Fruit fly (Drosophila melanogaster) whole organism, larva: ENCODE measurements around the gene Prosbeta7.

ENCODE experiments used
- noc ChIP-seq: fragments of 200-800 bp; sonication (Bioruptor generic); optimal IDR thresholded peaks from 3 replicates; lab custom pipeline; 2019; ENCODE audit warnings: missing biosample characterization, mild to moderate bottlenecking, missing genetic modification characterization, moderate library complexity

The Prosbeta7 gene

DNA sequence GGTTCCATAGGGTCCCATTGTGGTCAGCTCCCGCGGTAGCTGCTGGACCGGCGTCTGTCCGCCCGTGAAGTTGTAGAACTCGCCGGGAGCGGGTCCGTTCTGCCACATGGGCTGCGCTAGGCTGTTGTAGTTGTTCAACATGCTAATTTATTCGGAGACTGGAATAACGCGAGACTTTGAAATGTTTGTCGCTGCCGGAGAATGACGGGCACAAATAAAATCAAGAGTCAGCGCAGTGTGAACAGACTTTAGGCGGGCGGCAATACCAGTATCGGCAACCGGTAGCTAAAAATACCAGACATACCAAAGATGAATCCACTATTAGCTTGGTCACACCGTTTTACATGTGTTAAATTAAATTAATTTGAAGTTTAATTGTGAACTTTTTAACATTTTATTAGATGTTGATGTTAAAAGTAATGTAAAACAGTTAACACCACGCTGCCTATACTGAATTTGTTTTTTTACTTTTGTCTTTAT, at the start of gene Prosbeta7:
Gene Prosbeta7, minus strand, starts transcription at position 430 of the 480 bp plus-strand sequence.
- TF ChIP-seq noc, result no peak

DNA sequence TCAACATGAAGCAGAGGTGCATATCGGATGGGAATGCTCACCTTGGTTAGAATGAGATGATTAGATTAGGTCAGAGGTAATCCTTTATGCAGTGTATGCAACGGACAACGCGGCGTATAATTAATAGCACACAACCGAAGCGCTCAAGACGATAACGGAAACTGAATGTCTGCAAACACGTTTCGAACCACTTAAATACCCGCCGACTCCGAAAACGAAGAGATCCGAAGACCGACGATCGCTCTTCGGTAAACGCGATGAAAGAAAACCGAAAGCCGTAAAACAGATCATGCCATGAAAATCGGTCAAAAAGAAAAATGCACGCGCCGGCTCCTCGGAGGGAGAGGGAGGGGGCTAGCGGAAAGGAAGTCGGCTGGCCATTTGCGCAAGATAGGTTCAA, 45.8 kb upstream of the Prosbeta7 start, which contains the start of gene CG2663:
Gene CG2663, minus strand, starts transcription at position 173 of the 400 bp plus-strand sequence.
- no peak for TF ChIP-seq noc

DNA sequence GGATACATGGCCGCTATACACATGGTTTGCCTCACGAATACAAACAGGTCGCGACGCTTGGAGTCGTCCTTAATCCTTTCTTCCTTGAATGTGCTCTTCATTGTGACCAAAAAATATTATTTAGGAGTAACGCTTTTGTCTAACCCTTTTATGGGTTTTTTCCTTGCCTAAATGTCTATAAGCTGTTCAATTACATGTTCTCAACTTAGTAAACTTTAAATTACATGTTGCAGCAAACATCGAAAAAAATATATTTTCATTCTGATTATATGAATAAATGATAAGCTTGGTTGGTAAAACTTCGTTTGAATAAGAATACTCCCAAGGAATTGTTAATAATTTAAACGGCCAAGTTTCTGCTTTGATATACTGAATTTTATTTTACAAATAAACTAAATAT, 40.9 kb upstream of the Prosbeta7 start, which contains the start of gene Or83a:
Gene Or83a, minus strand, starts transcription at position 101 of the 400 bp plus-strand sequence.
- TF ChIP-seq noc, result no peak

DNA sequence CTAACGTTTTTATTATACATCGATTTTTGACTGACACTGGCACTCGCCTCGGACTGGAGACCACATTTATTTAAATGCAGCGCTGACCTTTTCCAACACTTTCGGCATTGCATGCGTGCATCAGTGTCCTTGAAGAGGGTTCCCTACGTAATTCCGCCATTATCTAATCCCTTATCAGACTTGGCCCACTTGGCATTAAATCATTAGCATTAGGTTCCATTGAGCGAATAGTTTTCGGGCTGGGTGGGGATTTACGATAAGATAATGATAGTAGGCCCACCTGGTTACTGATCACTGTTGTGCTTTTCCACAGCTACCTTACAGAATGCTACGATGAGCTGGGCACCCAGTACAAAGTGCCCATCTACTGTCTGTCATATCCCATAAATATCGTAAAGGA, 37.0 kb upstream of the Prosbeta7 start:
- no peak for TF ChIP-seq noc

DNA sequence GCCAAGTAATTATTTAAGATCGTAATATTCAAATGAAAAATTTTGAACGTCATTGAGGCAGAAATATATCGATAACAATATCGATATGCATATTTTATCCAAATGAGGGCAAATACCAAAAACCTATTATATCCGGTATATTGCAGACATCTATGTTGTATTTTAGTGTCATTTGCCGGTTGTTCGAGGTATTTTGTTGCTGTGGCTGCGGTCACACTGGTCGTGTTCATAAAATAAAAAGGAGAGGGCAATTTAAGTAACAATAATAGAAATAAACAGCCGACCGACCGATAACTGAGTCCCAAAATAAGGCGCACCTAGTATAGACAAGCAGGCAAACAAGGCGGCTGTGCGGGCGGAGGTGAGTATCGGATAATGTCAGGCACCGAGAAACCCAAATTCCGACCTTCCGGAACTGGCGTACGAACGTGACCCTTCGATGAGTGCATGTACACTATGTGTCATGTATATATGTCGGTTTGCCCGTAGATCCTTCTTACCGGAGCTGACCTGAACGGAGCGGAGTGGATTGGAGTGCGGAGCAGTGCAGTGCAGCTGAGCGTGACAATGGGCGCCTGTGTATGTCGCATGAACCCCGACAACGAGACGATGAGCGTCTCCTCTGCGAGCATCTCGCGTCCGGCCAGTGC, 35.7 kb upstream of the Prosbeta7 start, which contains the start of gene CG1172:
Gene CG1172, plus strand, starts transcription at position 181 of the 650 bp plus-strand sequence.
- no peak for TF ChIP-seq noc

DNA sequence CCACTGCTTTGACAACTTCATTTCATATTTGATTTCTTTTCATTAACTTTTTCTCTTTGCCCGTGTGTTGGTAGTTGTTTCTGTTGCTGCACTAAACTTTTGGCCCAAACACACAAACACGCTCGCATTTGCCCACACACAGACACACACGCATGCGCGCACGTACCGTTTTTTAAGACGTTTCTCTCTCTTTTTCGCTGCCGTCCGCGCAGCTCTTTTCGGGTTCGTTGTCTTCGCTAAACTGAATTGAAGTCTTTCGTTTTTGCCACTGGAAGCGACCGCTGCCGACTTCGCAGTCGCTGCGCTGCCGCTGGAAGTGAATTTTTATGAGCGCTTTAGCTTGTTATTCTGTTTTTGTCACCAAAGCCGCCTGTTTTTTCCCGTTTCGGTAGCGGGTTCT, 34.5 kb upstream of the Prosbeta7 start, which contains the start of gene kkv:
Gene kkv, minus strand, starts transcription at position 246 of the 400 bp plus-strand sequence.
- no peak for TF ChIP-seq noc

DNA sequence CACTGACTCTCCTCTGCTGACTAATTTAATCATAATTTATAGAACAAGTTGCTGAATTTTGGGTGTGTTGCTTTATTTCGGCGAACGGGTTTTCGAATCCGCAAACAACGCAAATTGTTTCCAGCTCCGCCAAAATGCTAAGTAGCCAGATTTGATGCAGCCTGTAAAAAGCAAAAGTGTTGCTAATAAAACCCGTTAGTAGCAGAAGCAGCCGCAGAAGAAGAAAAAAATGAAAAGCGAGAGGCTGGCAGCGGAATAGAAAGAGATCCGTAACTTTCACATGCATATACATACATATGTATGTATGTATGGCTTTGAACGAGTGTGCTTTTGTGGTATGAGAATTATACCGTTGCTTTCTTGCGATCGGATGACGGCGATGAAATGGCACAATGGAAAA, 33.9 kb upstream of the Prosbeta7 start:
- TF ChIP-seq noc, result no peak

DNA sequence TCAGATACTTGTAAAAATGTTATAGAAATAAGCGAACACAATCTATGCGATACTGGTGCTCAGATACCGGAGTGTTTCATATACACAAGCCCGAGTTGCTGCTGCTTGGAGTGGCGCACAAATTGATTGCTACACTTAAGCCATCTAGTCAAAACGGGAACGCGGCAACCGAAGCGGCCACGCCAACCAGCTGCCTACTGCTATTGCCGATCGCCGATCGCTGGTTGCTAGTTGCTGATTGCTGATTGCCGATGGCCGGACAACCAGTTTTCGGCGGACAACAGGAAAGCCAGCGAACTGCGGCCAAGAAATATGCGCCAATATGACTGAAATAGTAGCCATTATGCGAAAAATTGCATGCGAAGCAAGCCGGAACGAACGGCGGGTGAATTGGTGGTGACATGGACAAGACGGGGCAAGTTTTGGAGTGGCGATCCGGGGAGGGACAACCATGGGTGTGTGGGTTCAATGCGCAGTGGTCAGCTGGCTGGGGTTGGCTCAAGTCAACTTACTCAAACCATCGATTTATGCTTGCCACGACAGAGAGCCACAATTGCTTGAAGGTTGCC, 32.0 kb upstream of the Prosbeta7 start:
- no peak for TF ChIP-seq noc

DNA sequence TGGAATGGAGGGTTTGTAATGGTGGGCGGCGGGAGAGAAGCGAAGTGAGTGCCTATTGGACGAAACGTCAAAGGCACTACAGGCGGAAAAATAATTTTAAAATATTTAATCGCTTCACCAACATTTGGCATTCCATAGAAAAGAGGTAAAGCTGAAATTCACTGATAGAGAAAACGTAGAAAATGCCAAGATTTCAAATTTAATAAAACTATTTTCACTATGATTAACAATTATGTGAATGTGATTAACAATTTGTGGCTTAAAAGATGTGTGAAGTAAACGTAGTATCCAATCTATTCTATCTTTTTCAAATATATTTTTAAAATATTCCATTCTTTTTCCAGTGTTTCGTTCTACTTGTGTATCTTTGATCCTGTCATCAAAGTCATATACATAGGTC, 31.3 kb upstream of the Prosbeta7 start:
- TF ChIP-seq noc, result no peak

DNA sequence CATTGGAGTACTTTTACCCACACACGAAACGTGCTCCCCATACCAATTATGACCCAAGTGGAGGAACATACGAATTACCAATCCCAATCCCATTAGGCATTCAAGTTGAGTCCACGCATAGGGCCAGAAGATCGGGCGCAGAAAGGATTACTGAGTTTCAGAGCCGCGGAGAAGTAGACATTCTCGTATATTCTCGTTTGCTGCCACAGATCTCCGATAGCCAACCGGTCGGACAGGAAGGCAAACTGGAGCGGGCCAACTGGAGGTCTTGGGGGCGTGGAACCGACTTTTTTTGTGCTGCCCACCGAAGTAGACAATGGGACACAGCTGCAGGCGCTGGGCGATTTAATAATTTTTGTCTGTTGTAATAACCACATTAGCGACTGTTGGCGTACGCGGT, 30.9 kb upstream of the Prosbeta7 start:
- TF ChIP-seq noc, result no peak

DNA sequence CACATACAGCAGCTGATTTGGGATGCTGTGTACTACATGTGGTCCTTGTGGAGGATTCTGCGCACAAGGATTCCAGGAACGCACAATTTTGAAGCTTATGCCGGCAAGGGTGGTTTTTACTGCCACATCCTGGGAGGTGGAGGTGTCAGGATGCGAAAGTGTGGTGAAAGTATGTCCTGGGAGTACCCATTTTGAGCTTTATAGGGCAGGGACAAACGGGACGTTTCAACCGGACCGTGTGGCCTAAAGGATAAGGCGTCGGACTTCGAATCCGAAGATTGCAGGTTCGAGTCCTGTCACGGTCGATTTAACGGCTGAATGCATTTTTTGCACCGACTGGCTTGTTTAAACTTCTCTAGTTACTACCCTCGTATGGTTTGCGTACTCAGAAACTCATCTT, 29.8 kb upstream of the Prosbeta7 start:
- no peak for TF ChIP-seq noc

DNA sequence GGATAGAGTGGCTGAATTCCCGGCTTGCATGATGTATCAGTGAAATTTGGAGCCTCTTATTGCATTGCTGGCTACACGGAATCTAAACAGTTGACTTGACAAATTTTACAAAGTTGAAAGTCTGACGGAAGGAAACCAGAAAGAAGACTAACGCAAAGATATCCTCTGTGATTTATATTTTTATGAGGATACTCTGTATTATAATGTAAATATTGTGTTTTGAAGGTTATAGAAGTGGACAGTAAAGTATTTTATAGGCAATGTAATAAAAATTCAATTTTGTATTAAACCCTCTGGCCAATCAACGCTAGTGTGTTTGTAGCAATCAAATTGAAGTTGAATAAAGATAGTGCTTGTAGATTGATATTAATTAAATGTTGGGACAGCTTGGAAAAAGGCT, 29.4 kb upstream of the Prosbeta7 start, which contains the start of gene CG14668:
Gene CG14668, minus strand, starts transcription at position 101 of the 400 bp plus-strand sequence.
- no peak for TF ChIP-seq noc

DNA sequence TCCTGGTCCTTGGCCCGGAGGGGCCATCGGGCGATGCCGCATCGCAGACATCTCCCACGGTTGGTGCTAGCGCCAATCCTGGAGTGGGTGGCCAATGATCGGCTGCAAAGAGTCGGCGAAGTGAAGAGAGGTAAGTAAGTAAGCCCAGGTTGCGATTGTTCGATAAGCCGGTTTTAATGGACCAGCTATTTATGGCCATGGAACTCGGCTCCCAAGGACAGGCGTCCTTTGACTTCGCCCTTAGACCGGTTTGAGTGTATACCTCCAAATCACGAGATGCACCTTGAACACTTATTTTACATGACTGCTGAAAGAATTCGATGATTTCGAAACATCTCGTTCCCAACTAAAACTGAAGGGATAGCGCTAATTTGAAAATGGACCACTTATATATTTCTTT, 27.6 kb upstream of the Prosbeta7 start:
- TF ChIP-seq noc, result no peak

DNA sequence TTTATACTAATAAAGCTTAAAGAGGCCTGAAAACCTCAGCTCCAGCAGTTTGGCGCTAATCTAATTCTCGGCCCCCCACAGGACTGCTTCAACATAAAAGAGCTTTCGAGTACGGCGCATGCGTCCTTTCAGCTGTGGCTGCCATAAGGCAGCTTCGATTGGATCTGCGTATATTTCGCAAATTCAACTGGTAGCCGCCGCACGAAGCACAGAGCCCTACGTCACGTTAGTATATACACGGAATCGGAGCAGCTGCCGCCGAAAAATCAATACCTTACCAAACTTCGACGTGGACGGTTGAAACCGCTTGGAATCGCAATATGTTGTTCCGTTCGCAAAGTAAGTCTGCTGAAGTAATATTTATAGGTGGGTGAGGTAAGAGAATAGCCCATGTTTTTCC, 18.4 kb upstream of the Prosbeta7 start, which contains the start of gene 7B2:
Gene 7B2, plus strand, starts transcription at position 169 of the 400 bp plus-strand sequence.
- no peak for TF ChIP-seq noc

DNA sequence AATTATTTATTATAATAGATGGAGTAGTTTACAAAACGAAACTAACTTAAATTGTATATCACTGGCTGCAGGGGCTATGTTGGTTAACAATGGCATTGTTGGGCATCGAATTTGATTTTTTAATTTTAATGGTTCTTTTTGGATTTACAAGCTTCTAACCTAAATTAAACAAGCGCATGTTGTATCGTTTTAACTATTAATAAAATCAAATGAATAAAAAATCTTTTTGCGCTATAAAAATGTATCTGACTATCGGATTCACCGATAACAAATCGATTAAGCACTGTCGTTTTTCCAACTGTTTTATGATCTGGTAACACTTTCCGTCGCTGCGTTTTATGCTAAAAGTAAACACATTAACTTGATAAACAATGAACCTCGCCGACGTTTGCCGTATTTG, 16.6 kb upstream of the Prosbeta7 start, which contains the start of the genes hd and CG14667:
Gene hd, minus strand, starts transcription at position 243 of the 400 bp plus-strand sequence.
Gene CG14667, plus strand, starts transcription at position 303 of the 400 bp plus-strand sequence.
- TF ChIP-seq noc, result no peak

DNA sequence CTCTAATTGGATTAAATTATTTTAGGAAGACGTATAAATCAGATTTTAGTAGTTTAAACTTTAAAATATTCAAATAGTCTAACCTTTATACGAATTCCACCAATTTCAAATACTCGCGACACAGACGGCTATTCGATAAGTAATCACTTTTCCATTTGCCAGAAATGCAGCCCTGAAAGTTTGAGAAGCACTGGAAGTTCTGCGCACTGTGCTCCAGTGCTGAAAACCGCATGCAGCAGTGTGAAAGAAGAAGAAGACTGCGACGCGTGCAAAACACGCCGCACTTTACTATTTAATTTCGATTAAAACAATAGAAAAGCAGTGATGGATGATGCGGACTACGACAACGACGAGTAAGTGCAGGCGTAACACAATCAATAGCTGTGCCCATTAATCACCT, 13.4 kb upstream of the Prosbeta7 start, which contains the start of gene Polr2F:
Gene Polr2F, plus strand, starts transcription at position 233 of the 400 bp plus-strand sequence.
- TF ChIP-seq noc, result peak; percentile 51

DNA sequence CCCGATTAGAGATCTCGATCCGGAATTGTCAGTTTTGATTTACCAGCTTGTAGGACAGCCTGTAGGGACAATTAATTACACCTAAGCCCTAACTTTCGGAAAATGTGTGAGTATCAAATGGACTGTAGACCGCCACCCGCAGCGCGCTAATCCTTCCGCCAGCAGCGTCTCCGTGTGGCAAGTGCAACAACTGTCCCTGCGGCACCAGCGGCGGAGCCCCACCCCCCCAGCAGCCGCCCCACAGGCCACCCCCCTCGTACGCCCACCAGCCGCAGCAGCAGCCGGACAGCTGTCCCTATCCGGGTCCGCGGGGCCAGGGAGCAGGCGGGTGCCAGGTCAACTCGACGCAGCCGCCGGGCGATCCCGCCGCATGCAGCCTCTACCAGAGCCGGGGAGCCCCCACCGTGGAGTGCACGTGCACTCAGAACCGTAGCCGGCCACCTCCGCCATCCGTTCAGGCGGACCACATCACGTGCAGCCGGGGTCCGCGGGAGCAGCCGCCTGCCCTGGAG, 11.4 kb upstream of the Prosbeta7 start, which contains the start of the genes CG31542 and CG34277:
Gene CG31542, plus strand, starts transcription at position 51 of the 512 bp plus-strand sequence.
Gene CG34277, plus strand, starts transcription at position 51 of the 512 bp plus-strand sequence.
- no peak for TF ChIP-seq noc
